Worm (Caenorhabditis elegans) whole organism, early embryonic: ENCODE results near the gene tgt-2.

Experiments
- B0310.2 ChIP-seq: sonication (generic microtip); optimal IDR thresholded peaks from 2 replicates; lab custom pipeline; 2016; ENCODE audit warnings: mild to moderate bottlenecking, missing genetic modification characterization, missing compliant biosample characterization
- F13C5.2 ChIP-seq: sonication (generic microtip); optimal IDR thresholded peaks from 2 replicates; lab custom pipeline; 2017; ENCODE audit warnings: mild to moderate bottlenecking, missing genetic modification characterization, inconsistent platforms, missing compliant biosample characterization
- aly-1 ChIP-seq: sonication (generic microtip); optimal IDR thresholded peaks from 2 replicates; lab custom pipeline; 2016; ENCODE audit warnings: missing genetic modification characterization, missing compliant biosample characterization
- ama-1 ChIP-seq: fragments of 150-350 bp; optimal IDR thresholded peaks from 2 replicates; lab custom pipeline; 2014
- ceh-36 ChIP-seq: sonication (generic microtip); optimal IDR thresholded peaks from 2 replicates; lab custom pipeline; 2016; ENCODE audit warnings: missing genetic modification characterization, inconsistent platforms, missing compliant biosample characterization
- flt-1 ChIP-seq: fragments of 200-800 bp; sonication (Bioruptor generic); IDR thresholded peaks from 2 replicates; pipeline ENCODE4 v1.3.6; 2022; ENCODE audit warnings: missing genetic modification characterization, missing compliant biosample characterization
- hmbx-1 ChIP-seq: sonication (generic microtip); optimal IDR thresholded peaks from 2 replicates; lab custom pipeline; 2016; ENCODE audit warnings: mild to moderate bottlenecking, missing genetic modification characterization, missing compliant biosample characterization
- hmg-4 ChIP-seq: fragments of 200-800 bp; sonication (Bioruptor generic); optimal IDR thresholded peaks from 2 replicates; lab custom pipeline; 2018; ENCODE audit warnings: mild to moderate bottlenecking, missing genetic modification characterization, missing compliant biosample characterization
- hnd-1 ChIP-seq: sonication (generic microtip); optimal IDR thresholded peaks from 2 replicates; lab custom pipeline; 2016; ENCODE audit warnings: missing genetic modification characterization, missing compliant biosample characterization
- pes-1 ChIP-seq: fragments of 200-800 bp; sonication (Bioruptor generic); IDR thresholded peaks from 2 replicates; pipeline ENCODE4 v1.3.6; 2022; ENCODE audit warnings: missing genetic modification reagents, missing genetic modification characterization, missing compliant biosample characterization
- scrt-1 ChIP-seq: fragments of 200-800 bp; sonication (Bioruptor generic); IDR thresholded peaks from 2 replicates; pipeline ENCODE4 v1.3.6; 2022; ENCODE audit warnings: missing genetic modification characterization, missing compliant biosample characterization
- tbx-37 ChIP-seq: fragments of 200-800 bp; sonication (Bioruptor generic); conservative IDR thresholded peaks from 2 replicates; pipeline ENCODE4 v1.3.6; 2022; ENCODE audit warnings: missing genetic modification reagents, missing genetic modification characterization, missing compliant biosample characterization
- tra-4 ChIP-seq: sonication (generic microtip); optimal IDR thresholded peaks from 2 replicates; lab custom pipeline; 2017; ENCODE audit warnings: missing genetic modification characterization, missing compliant biosample characterization

DNA sequence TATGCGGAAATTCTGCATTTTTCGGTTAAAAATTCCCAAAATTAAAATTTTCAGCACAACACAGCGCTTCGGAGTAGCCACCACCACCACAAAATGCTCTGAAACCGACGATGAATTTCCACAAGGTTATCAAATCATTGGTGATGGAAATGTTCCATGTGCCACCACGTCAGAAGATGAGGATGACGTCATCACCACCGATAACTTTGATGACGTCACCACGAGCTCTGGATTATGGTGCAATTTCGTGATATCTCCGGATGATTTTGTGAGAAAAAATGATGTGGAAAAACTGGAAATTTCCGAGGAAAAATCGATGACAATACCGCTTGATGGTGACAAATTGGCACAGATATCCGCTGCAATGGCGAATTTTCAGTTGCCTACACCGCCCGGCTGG is 5.1 kb upstream of the tgt-2 start:
- no peak for TF ChIP-seq B0310.2 (tag; lab: Kevin White, UChicago)
- TF ChIP-seq ama-1 (lab: Kevin White, UChicago), result no peak
- no peak for TF ChIP-seq hmg-4 (GFP tag; lab: Kevin White, UChicago)
- no peak for TF ChIP-seq F13C5.2 (tag; lab: Kevin White, UChicago)
- no peak for TF ChIP-seq flt-1 (GFP tag; lab: Robert Waterston, UW)
- no peak for TF ChIP-seq pes-1 (GFP tag; lab: Robert Waterston, UW)
- TF ChIP-seq ceh-36 (tag; lab: Kevin White, UChicago), result no peak
- no peak for TF ChIP-seq tbx-37 (GFP tag; lab: Robert Waterston, UW)
- no peak for TF ChIP-seq tra-4 (tag; lab: Kevin White, UChicago)
- no peak for TF ChIP-seq scrt-1
- no peak for TF ChIP-seq hmbx-1 (tag; lab: Kevin White, UChicago)
- no peak for TF ChIP-seq hnd-1 (tag; lab: Kevin White, UChicago)
- no peak for TF ChIP-seq aly-1 (tag; lab: Kevin White, UChicago)
